Worm (Caenorhabditis elegans) whole organism, early embryonic: ENCODE measurements around the gene lec-11.

Experiments used
- B0310.2 ChIP-seq: sonication (generic microtip); optimal IDR thresholded peaks from 2 replicates; lab custom pipeline; 2016; ENCODE audit warnings: mild to moderate bottlenecking, missing genetic modification characterization, missing compliant biosample characterization
- F13C5.2 ChIP-seq: sonication (generic microtip); optimal IDR thresholded peaks from 2 replicates; lab custom pipeline; 2017; ENCODE audit warnings: mild to moderate bottlenecking, missing genetic modification characterization, inconsistent platforms, missing compliant biosample characterization
- aly-1 ChIP-seq: sonication (generic microtip); optimal IDR thresholded peaks from 2 replicates; lab custom pipeline; 2016; ENCODE audit warnings: missing genetic modification characterization, missing compliant biosample characterization
- ama-1 ChIP-seq: fragments of 150-350 bp; optimal IDR thresholded peaks from 2 replicates; lab custom pipeline; 2014
- ceh-13 ChIP-seq: fragments of 200-800 bp; sonication (Bioruptor generic); optimal IDR thresholded peaks from 2 replicates; lab custom pipeline; 2018; ENCODE audit warnings: mild to moderate bottlenecking, missing genetic modification characterization, missing compliant biosample characterization
- ceh-36 ChIP-seq: sonication (generic microtip); optimal IDR thresholded peaks from 2 replicates; lab custom pipeline; 2016; ENCODE audit warnings: missing genetic modification characterization, inconsistent platforms, missing compliant biosample characterization
- ets-7 ChIP-seq: sonication (generic microtip); optimal IDR thresholded peaks from 2 replicates; lab custom pipeline; 2016; ENCODE audit warnings: missing genotype, missing genetic modification characterization, missing compliant biosample characterization
- flt-1 ChIP-seq: fragments of 200-800 bp; sonication (Bioruptor generic); IDR thresholded peaks from 2 replicates; pipeline ENCODE4 v1.3.6; 2022; ENCODE audit warnings: missing genetic modification characterization, missing compliant biosample characterization
- hmbx-1 ChIP-seq: sonication (generic microtip); optimal IDR thresholded peaks from 2 replicates; lab custom pipeline; 2016; ENCODE audit warnings: mild to moderate bottlenecking, missing genetic modification characterization, missing compliant biosample characterization
- hmg-4 ChIP-seq: fragments of 200-800 bp; sonication (Bioruptor generic); optimal IDR thresholded peaks from 2 replicates; lab custom pipeline; 2018; ENCODE audit warnings: mild to moderate bottlenecking, missing genetic modification characterization, missing compliant biosample characterization
- hnd-1 ChIP-seq: sonication (generic microtip); optimal IDR thresholded peaks from 2 replicates; lab custom pipeline; 2016; ENCODE audit warnings: missing genetic modification characterization, missing compliant biosample characterization
- pes-1 ChIP-seq: fragments of 200-800 bp; sonication (Bioruptor generic); IDR thresholded peaks from 2 replicates; pipeline ENCODE4 v1.3.6; 2022; ENCODE audit warnings: missing genetic modification reagents, missing genetic modification characterization, missing compliant biosample characterization
- scrt-1 ChIP-seq: fragments of 200-800 bp; sonication (Bioruptor generic); IDR thresholded peaks from 2 replicates; pipeline ENCODE4 v1.3.6; 2022; ENCODE audit warnings: missing genetic modification characterization, missing compliant biosample characterization
- sea-1 ChIP-seq: fragments of 200-800 bp; sonication (Bioruptor generic); conservative IDR thresholded peaks from 2 replicates; pipeline ENCODE4 v1.3.6; 2022; ENCODE audit warnings: missing genetic modification characterization, missing compliant biosample characterization
- tbx-11 ChIP-seq: fragments of 200-800 bp; sonication (Bioruptor generic); IDR thresholded peaks from 2 replicates; pipeline ENCODE4 v1.3.6; 2022; ENCODE audit warnings: missing genetic modification characterization, missing compliant biosample characterization
- tbx-37 ChIP-seq: fragments of 200-800 bp; sonication (Bioruptor generic); conservative IDR thresholded peaks from 2 replicates; pipeline ENCODE4 v1.3.6; 2022; ENCODE audit warnings: missing genetic modification reagents, missing genetic modification characterization, missing compliant biosample characterization
- tra-4 ChIP-seq: sonication (generic microtip); optimal IDR thresholded peaks from 2 replicates; lab custom pipeline; 2017; ENCODE audit warnings: missing genetic modification characterization, missing compliant biosample characterization

lec-11 gene

ce11 chrIV:6562039-6562438 lies 27.9 kb downstream of the lec-11 start:
- TF ChIP-seq scrt-1 (GFP tag; lab: Robert Waterston, UW): no peak
- no peak for TF ChIP-seq ceh-36 (tag; lab: Kevin White, UChicago)
- TF ChIP-seq tra-4 (tag; lab: Kevin White, UChicago): no peak
- TF ChIP-seq sea-1 (GFP tag; lab: Robert Waterston, UW): no peak
- TF ChIP-seq aly-1 (tag; lab: Kevin White, UChicago): no peak
- no peak for TF ChIP-seq B0310.2 (tag; lab: Kevin White, UChicago)
- no peak for TF ChIP-seq hmbx-1 (tag; lab: Kevin White, UChicago)
- TF ChIP-seq tbx-37 (GFP tag; lab: Robert Waterston, UW): no peak
- no peak for TF ChIP-seq ets-7
- no peak for TF ChIP-seq hnd-1
- no peak for TF ChIP-seq ceh-13 (GFP tag; lab: Kevin White, UChicago)
- no peak for TF ChIP-seq pes-1 (GFP tag; lab: Robert Waterston, UW)

ce11 chrIV:6560434-6560833 lies 29.5 kb downstream of the lec-11 start, which contains the start of gene best-9:
best-9 (plus strand) TSS chrIV:6560734.
- no peak for TF ChIP-seq hmbx-1 (tag; lab: Kevin White, UChicago)
- no peak for TF ChIP-seq hnd-1
- TF ChIP-seq B0310.2 (tag; lab: Kevin White, UChicago): no peak
- no peak for TF ChIP-seq ama-1
- no peak for TF ChIP-seq hmg-4 (GFP tag; lab: Kevin White, UChicago)
- no peak for TF ChIP-seq aly-1 (tag; lab: Kevin White, UChicago)
- TF ChIP-seq sea-1 (GFP tag; lab: Robert Waterston, UW): no peak
- no peak for TF ChIP-seq flt-1 (GFP tag; lab: Robert Waterston, UW)
- no peak for TF ChIP-seq tbx-11 (GFP tag; lab: Robert Waterston, UW)
- no peak for TF ChIP-seq tra-4 (tag; lab: Kevin White, UChicago)
- no peak for TF ChIP-seq ets-7
- TF ChIP-seq ceh-36 (tag; lab: Kevin White, UChicago): no peak
- TF ChIP-seq pes-1 (GFP tag; lab: Robert Waterston, UW): no peak
- TF ChIP-seq tbx-37 (GFP tag; lab: Robert Waterston, UW): no peak
- TF ChIP-seq ceh-13 (GFP tag; lab: Kevin White, UChicago): no peak
- no peak for TF ChIP-seq F13C5.2 (tag; lab: Kevin White, UChicago)
- TF ChIP-seq scrt-1 (GFP tag; lab: Robert Waterston, UW): no peak

- peak; percentile 46 for TF ChIP-seq hnd-1
- TF ChIP-seq aly-1 (tag; lab: Kevin White, UChicago): peak; percentile 71
- TF ChIP-seq F13C5.2 (tag; lab: Kevin White, UChicago): peak; percentile 57
- TF ChIP-seq hmbx-1 (tag; lab: Kevin White, UChicago): no peak
- TF ChIP-seq tbx-11 (GFP tag; lab: Robert Waterston, UW): peak; percentile 81
- TF ChIP-seq sea-1 (GFP tag; lab: Robert Waterston, UW): peak; percentile 87
- TF ChIP-seq ets-7: peak; percentile 66
- TF ChIP-seq tbx-37 (GFP tag; lab: Robert Waterston, UW): peak; percentile 75
- peak; percentile 80 for TF ChIP-seq scrt-1 (GFP tag; lab: Robert Waterston, UW)
- peak; percentile 34 for TF ChIP-seq B0310.2 (tag; lab: Kevin White, UChicago)
- TF ChIP-seq hmg-4 (GFP tag; lab: Kevin White, UChicago): no peak
- peak; percentile 86 for TF ChIP-seq flt-1 (GFP tag; lab: Robert Waterston, UW)
- peak; percentile 49 for TF ChIP-seq tra-4 (tag; lab: Kevin White, UChicago)
- peak; percentile 88 for TF ChIP-seq pes-1 (GFP tag; lab: Robert Waterston, UW)
- no peak for TF ChIP-seq ama-1
- peak; percentile 83 for TF ChIP-seq ceh-36 (tag; lab: Kevin White, UChicago)
- TF ChIP-seq ceh-13 (GFP tag; lab: Kevin White, UChicago): peak; percentile 67
Observed at ce11 chrIV:6556624-6557368, 33.2 kb downstream of the lec-11 start, which contains the start of gene try-3. try-3 (plus strand) TSS chrIV:6557155.

DNA sequence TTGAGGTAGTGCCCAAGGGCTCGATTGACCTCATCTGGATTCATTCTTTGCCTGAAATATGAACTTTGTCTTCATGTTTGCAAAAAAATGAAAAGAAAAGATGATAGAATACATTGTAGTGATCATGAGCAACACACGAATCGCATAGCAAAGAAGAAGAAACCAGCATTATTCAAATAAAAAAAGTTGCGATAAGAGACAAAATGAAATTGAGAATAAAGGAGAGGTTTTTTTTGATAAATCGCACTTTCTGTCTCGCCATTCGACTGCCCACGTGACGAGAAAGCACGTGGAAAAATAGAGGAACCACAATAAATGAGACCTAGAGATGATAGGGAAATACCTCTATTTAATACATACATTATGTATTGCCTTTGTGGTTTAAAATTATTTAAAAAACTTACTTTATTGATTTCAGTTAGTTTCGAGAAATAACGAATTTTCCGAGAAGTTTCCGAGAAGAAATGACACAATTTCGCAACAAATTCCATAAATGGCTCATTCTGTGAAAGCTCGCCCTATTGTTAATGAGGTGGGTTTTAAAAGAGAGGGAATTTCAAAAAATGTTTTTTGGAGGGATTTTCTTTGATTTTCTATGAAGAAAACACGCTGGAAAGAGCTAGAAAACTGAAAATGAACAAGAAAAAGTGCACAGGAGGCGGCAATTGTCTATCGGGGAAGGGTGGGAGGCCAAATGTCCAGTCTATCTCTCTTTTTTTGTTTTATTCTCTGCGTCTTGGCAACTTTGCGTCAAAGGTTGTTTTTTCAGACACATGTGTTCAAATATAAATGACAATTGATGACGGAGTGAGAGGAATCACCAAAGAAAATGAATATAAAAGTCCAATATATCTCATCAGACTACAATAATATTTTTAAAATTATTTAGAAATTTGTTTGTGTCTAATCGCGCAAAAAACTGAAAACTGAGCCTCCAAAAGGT lies 34.3 kb downstream of the lec-11 start, which contains the start of gene paqr-1:
Gene paqr-1 (minus strand): TSS at position 51 of the 943 bp plus-strand sequence.
- no peak for TF ChIP-seq pes-1 (GFP tag; lab: Robert Waterston, UW)

ce11 chrIV:6554865-6555264 lies 35.1 kb downstream of the lec-11 start:
- TF ChIP-seq sea-1 (GFP tag; lab: Robert Waterston, UW) (no peak), ama-1 (no peak), pes-1 (GFP tag; lab: Robert Waterston, UW) (no peak), scrt-1 (GFP tag; lab: Robert Waterston, UW) (no peak), tra-4 (tag; lab: Kevin White, UChicago) (no peak), hnd-1 (no peak), flt-1 (GFP tag; lab: Robert Waterston, UW) (no peak), tbx-11 (GFP tag; lab: Robert Waterston, UW) (no peak), hmbx-1 (tag; lab: Kevin White, UChicago) (no peak), hmg-4 (GFP tag; lab: Kevin White, UChicago) (no peak), aly-1 (tag; lab: Kevin White, UChicago) (no peak), F13C5.2 (tag; lab: Kevin White, UChicago) (no peak), ceh-36 (tag; lab: Kevin White, UChicago) (no peak), ceh-13 (GFP tag; lab: Kevin White, UChicago) (no peak), ets-7 (no peak), tbx-37 (GFP tag; lab: Robert Waterston, UW) (no peak), B0310.2 (tag; lab: Kevin White, UChicago) (no peak)

- TF ChIP-seq scrt-1 (GFP tag; lab: Robert Waterston, UW) (no peak), tbx-11 (GFP tag; lab: Robert Waterston, UW) (no peak), ceh-13 (GFP tag; lab: Kevin White, UChicago) (no peak), ama-1 (no peak), F13C5.2 (tag; lab: Kevin White, UChicago) (no peak), ets-7 (no peak)
Observed at ce11 chrIV:6552036-6552435, 37.9 kb downstream of the lec-11 start.
